Worm (Caenorhabditis elegans) whole organism, young adult: ENCODE measurements around the gene Y53C12A.6.

Source experiments
- B0019.2 ChIP-seq: fragments of 200-800 bp; sonication (Bioruptor generic); conservative IDR thresholded peaks from 2 replicates; pipeline ENCODE4 v1.3.6; 2022; ENCODE audit warnings: missing genetic modification reagents, missing genetic modification characterization, missing compliant biosample characterization
- C06A6.2 ChIP-seq: fragments of 200-800 bp; sonication (Bioruptor generic); conservative IDR thresholded peaks from 2 replicates; pipeline ENCODE4 v1.3.6; 2022; ENCODE audit warnings: missing genetic modification characterization, missing compliant biosample characterization
- F39B2.1 ChIP-seq: fragments of 200-800 bp; sonication (Bioruptor generic); IDR thresholded peaks from 2 replicates; pipeline ENCODE4 v1.3.6; 2022; ENCODE audit warnings: missing genetic modification reagents, missing genetic modification characterization, missing compliant biosample characterization
- F52B5.7 ChIP-seq: sonication (generic microtip); optimal IDR thresholded peaks from 2 replicates; lab custom pipeline; 2016; ENCODE audit warnings: mild to moderate bottlenecking, missing genetic modification characterization, missing compliant biosample characterization
- F55B11.4 ChIP-seq: sonication (generic microtip); optimal IDR thresholded peaks from 2 replicates; lab custom pipeline; 2016; ENCODE audit warnings: missing compliant biosample characterization, missing genetic modification characterization, borderline replicate concordance; ENCODE audit not compliant: insufficient read depth
- T26A5.8 ChIP-seq: sonication (generic microtip); optimal IDR thresholded peaks from 2 replicates; lab custom pipeline; 2016; ENCODE audit warnings: missing genetic modification characterization, missing compliant biosample characterization
- Y53F4B.3 ChIP-seq: fragments of 200-800 bp; sonication (Bioruptor generic); IDR thresholded peaks from 2 replicates; pipeline ENCODE4 v1.3.6; 2022; ENCODE audit warnings: missing genetic modification reagents, missing genetic modification characterization, missing compliant biosample characterization
- Y67H2A.10 ChIP-seq: fragments of 200-800 bp; sonication (Bioruptor generic); conservative IDR thresholded peaks from 2 replicates; pipeline ENCODE4 v1.3.6; 2022; ENCODE audit warnings: missing genetic modification reagents, missing genetic modification characterization, missing compliant biosample characterization
- Y79H2A.3 ChIP-seq: fragments of 200-800 bp; sonication (Bioruptor generic); conservative IDR thresholded peaks from 2 replicates; pipeline ENCODE4 v1.3.6; 2022; ENCODE audit warnings: missing genetic modification reagents, missing genetic modification characterization, missing compliant biosample characterization
- ZK185.1 ChIP-seq: sonication (generic microtip); optimal IDR thresholded peaks from 2 replicates; lab custom pipeline; 2016; ENCODE audit warnings: mild to moderate bottlenecking, missing genetic modification characterization, missing compliant biosample characterization; ENCODE audit not compliant: poor library complexity, severe bottlenecking
- aptf-3 ChIP-seq: fragments of 200-800 bp; sonication (Bioruptor generic); IDR thresholded peaks from 2 replicates; pipeline ENCODE4 v1.3.6; 2022; ENCODE audit warnings: missing genetic modification characterization, missing compliant biosample characterization
- atf-7 ChIP-seq: sonication (generic microtip); optimal IDR thresholded peaks from 2 replicates; lab custom pipeline; 2017; ENCODE audit warnings: mild to moderate bottlenecking, missing genetic modification characterization, missing compliant biosample characterization
- attf-3 ChIP-seq: fragments of 200-800 bp; sonication (Bioruptor generic); conservative IDR thresholded peaks from 2 replicates; pipeline ENCODE4 v1.3.6; 2022; ENCODE audit warnings: missing genetic modification reagents, missing genetic modification characterization, missing compliant biosample characterization
- attf-6 ChIP-seq: fragments of 200-800 bp; sonication (Bioruptor generic); IDR thresholded peaks from 2 replicates; pipeline ENCODE4 v1.3.6; 2022; ENCODE audit warnings: missing genetic modification reagents, missing genetic modification characterization, missing compliant biosample characterization
- bed-1 ChIP-seq: fragments of 200-800 bp; sonication (Bioruptor generic); IDR thresholded peaks from 2 replicates; pipeline ENCODE4 v1.3.6; 2022; ENCODE audit warnings: missing genetic modification reagents, missing genetic modification characterization, missing compliant biosample characterization
- ceh-27 ChIP-seq: fragments of 200-800 bp; sonication (Bioruptor generic); optimal IDR thresholded peaks from 2 replicates; lab custom pipeline; 2018; ENCODE audit warnings: mild to moderate bottlenecking, missing genetic modification characterization, moderate library complexity, missing compliant biosample characterization
- ceh-40 ChIP-seq: fragments of 200-800 bp; sonication (Bioruptor generic); IDR thresholded peaks from 2 replicates; pipeline ENCODE4 v1.3.6; 2022; ENCODE audit warnings: missing genetic modification characterization, missing compliant biosample characterization
- ceh-79 ChIP-seq: sonication (generic microtip); optimal IDR thresholded peaks from 2 replicates; lab custom pipeline; 2017; ENCODE audit warnings: mild to moderate bottlenecking, missing genetic modification characterization, missing compliant biosample characterization
- egl-18 ChIP-seq: fragments of 200-800 bp; sonication (Bioruptor generic); IDR thresholded peaks from 2 replicates; pipeline ENCODE4 v1.3.6; 2022; ENCODE audit warnings: missing genetic modification reagents, missing genetic modification characterization, missing compliant biosample characterization
- fkh-3 ChIP-seq: sonication (generic microtip); optimal IDR thresholded peaks from 2 replicates; lab custom pipeline; 2016; ENCODE audit warnings: mild to moderate bottlenecking, missing genetic modification characterization, missing compliant biosample characterization
- him-1 ChIP-seq: sonication (generic microtip); optimal IDR thresholded peaks from 2 replicates; lab custom pipeline; 2016; ENCODE audit warnings: missing genotype, missing genetic modification reagents, missing genetic modification characterization, missing compliant biosample characterization
- madf-6 ChIP-seq: fragments of 200-800 bp; sonication (Bioruptor generic); IDR thresholded peaks from 2 replicates; pipeline ENCODE4 v1.3.6; 2022; ENCODE audit warnings: missing genetic modification reagents, missing genetic modification characterization, missing compliant biosample characterization
- nfya-2 ChIP-seq: fragments of 200-800 bp; sonication (Bioruptor generic); IDR thresholded peaks from 2 replicates; pipeline ENCODE4 v1.3.6; 2022; ENCODE audit warnings: missing genetic modification reagents, missing genetic modification characterization, missing compliant biosample characterization
- nhr-179 ChIP-seq: sonication (generic microtip); optimal IDR thresholded peaks from 2 replicates; lab custom pipeline; 2016; ENCODE audit warnings: mild to moderate bottlenecking, missing genetic modification characterization, missing compliant biosample characterization
- pbrm-1 ChIP-seq: fragments of 200-800 bp; sonication (Bioruptor generic); IDR thresholded peaks from 2 replicates; pipeline ENCODE4 v1.3.6; 2022; ENCODE audit warnings: missing genetic modification reagents, missing genetic modification characterization, missing compliant biosample characterization
- rcor-1 ChIP-seq: fragments of 200-800 bp; sonication (Bioruptor generic); IDR thresholded peaks from 2 replicates; pipeline ENCODE4 v1.3.6; 2022; ENCODE audit warnings: missing genetic modification reagents, missing genetic modification characterization, missing compliant biosample characterization
- rpc-1 ChIP-seq, 2 experiments: fragments of 150-350 bp in 1 of 2; sonication (generic microtip) in 1 of 2; optimal IDR thresholded peaks; 2 replicates each; lab custom pipeline; 2014 to 2018; ENCODE audit warnings: missing biosample characterization in 1 of 2, missing genetic modification characterization in 1 of 2, missing genetic modification reagents in 1 of 2, missing genotype in 1 of 2
- sea-2 ChIP-seq: fragments of 200-800 bp; sonication (Bioruptor generic); IDR thresholded peaks from 2 replicates; pipeline ENCODE4 v1.3.6; 2022; ENCODE audit warnings: missing genetic modification characterization, missing compliant biosample characterization
- snpc-3.4 ChIP-seq: sonication (generic microtip); optimal IDR thresholded peaks from 2 replicates; lab custom pipeline; 2017; ENCODE audit warnings: missing genetic modification characterization, mild to moderate bottlenecking, missing compliant biosample characterization, antibody characterized with exemption, moderate library complexity, missing genotype, missing genetic modification reagents
- snpc-4 ChIP-seq, 5 experiments: fragments of 150-350 bp in 1 of 5; sonication (generic microtip) in 4 of 5; optimal IDR thresholded peaks; 2 replicates each; lab custom pipeline; 2014 to 2018; ENCODE audit warnings: missing genetic modification characterization in 5 of 5, missing biosample characterization in 3 of 5, antibody characterized with exemption in 2 of 5, mild to moderate bottlenecking in 2 of 5, missing compliant biosample characterization in 2 of 5, missing genotype in 2 of 5, moderate library complexity in 2 of 5, missing genetic modification reagents in 1 of 5
- somi-1 ChIP-seq: fragments of 200-800 bp; sonication (Bioruptor generic); optimal IDR thresholded peaks from 2 replicates; lab custom pipeline; 2018; ENCODE audit warnings: mild to moderate bottlenecking, missing genetic modification characterization, missing compliant biosample characterization
- tlf-1 ChIP-seq: fragments of 200-800 bp; sonication (Bioruptor generic); optimal IDR thresholded peaks from 2 replicates; lab custom pipeline; 2018; ENCODE audit warnings: mild to moderate bottlenecking, missing genetic modification characterization, missing compliant biosample characterization
- zfh-2 ChIP-seq: fragments of 200-800 bp; sonication (Bioruptor generic); conservative IDR thresholded peaks from 2 replicates; pipeline ENCODE4 v1.3.6; 2022; ENCODE audit warnings: missing genetic modification reagents, missing genetic modification characterization, missing compliant biosample characterization
- ztf-28 ChIP-seq: fragments of 200-800 bp; sonication (Bioruptor generic); IDR thresholded peaks from 2 replicates; pipeline ENCODE4 v1.3.6; 2022; ENCODE audit warnings: missing genetic modification reagents, missing genetic modification characterization, missing compliant biosample characterization

The Y53C12A.6 gene

ce11 chrII:9717904-9718303, at the start of gene Y53C12A.6:
Gene Y53C12A.6 (minus strand): TSS chrII:9718004.
- TF ChIP-seq ceh-79 (tag; lab: Kevin White, UChicago) (no peak), C06A6.2 (no peak), Y67H2A.10 (GFP tag; lab: Robert Waterston, UW) (no peak), F39B2.1 (GFP tag; lab: Robert Waterston, UW) (no peak)

DNA sequence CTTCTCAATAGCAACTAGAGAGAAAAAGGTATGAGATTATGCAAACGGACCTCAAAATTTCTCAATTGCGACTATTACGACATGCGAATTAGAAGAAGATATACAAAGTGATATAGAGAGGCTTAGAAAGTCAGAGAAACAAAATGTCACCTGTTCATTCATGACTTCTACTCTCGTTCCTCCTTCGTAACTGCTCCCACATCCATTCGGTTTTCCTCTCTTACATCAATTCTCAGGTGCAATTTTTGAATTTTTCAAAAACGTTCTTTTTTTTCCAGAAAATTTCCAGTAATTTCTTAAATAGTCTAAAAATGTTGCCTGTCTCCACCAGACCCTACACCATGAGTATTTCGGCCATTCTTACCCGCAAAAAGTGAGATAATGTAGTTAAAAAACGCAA, 46.9 kb upstream of the Y53C12A.6 start:
- TF ChIP-seq pbrm-1 (GFP tag; lab: Robert Waterston, UW): no peak
- no peak for TF ChIP-seq zfh-2 (GFP tag; lab: Robert Waterston, UW)
- no peak for TF ChIP-seq attf-6 (GFP tag; lab: Robert Waterston, UW)
- TF ChIP-seq Y79H2A.3: no peak
- TF ChIP-seq F55B11.4 (tag; lab: Kevin White, UChicago): no peak
- TF ChIP-seq somi-1 (GFP tag; lab: Kevin White, UChicago): no peak
- no peak for TF ChIP-seq snpc-4 (GFP tag; optimal IDR thresholded peaks at IDR 0.05; lab: Kevin White, UChicago)
- TF ChIP-seq snpc-4 (tag; optimal IDR thresholded peaks at IDR 0.05; lab: Kevin White, UChicago): no peak
- TF ChIP-seq bed-1: no peak
- TF ChIP-seq tlf-1 (GFP tag; lab: Kevin White, UChicago): no peak
- no peak for TF ChIP-seq rpc-1 (optimal IDR thresholded peaks at IDR 0.05; lab: Kevin White, UChicago)
- TF ChIP-seq rpc-1 (tag; optimal IDR thresholded peaks at IDR 0.05; lab: Kevin White, UChicago): no peak
- no peak for TF ChIP-seq nhr-179 (tag; lab: Kevin White, UChicago)
- TF ChIP-seq madf-6 (GFP tag; lab: Robert Waterston, UW): no peak
- TF ChIP-seq aptf-3: no peak
- TF ChIP-seq F52B5.7 (tag; lab: Kevin White, UChicago): no peak
- no peak for TF ChIP-seq ceh-40 (GFP tag; lab: Robert Waterston, UW)
- no peak for TF ChIP-seq atf-7 (tag; lab: Kevin White, UChicago)
- TF ChIP-seq fkh-3 (tag; lab: Kevin White, UChicago): no peak
- no peak for TF ChIP-seq B0019.2 (GFP tag; lab: Robert Waterston, UW)
- no peak for TF ChIP-seq nfya-2 (GFP tag; lab: Robert Waterston, UW)
- TF ChIP-seq, all 124 proteins: peak for 0

DNA sequence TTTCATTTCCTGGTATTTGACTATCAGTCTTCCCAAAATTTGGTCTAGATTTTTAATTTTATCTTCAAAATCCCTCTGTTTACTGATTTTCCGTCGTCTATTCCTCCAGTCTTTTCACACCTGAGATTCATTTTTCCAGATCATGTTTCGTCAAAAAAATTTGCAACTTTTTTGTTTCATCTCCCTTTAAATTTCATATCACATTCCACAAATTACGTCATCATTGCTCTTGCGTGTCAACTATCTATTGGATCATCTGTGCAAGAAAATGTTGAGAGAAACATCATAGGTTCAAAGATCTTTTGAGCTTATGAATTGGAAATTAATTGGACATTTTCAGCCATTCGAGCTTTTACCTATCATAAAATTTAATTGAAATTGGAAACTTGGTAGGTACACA, 41.6 kb upstream of the Y53C12A.6 start:
- TF ChIP-seq egl-18 (GFP tag; lab: Robert Waterston, UW) (no peak), sea-2 (GFP tag; lab: Robert Waterston, UW) (no peak), him-1 (no peak), ZK185.1 (tag; lab: Kevin White, UChicago) (no peak), snpc-3.4 (tag; lab: Kevin White, UChicago) (no peak), Y53F4B.3 (GFP tag; lab: Robert Waterston, UW) (no peak)

DNA sequence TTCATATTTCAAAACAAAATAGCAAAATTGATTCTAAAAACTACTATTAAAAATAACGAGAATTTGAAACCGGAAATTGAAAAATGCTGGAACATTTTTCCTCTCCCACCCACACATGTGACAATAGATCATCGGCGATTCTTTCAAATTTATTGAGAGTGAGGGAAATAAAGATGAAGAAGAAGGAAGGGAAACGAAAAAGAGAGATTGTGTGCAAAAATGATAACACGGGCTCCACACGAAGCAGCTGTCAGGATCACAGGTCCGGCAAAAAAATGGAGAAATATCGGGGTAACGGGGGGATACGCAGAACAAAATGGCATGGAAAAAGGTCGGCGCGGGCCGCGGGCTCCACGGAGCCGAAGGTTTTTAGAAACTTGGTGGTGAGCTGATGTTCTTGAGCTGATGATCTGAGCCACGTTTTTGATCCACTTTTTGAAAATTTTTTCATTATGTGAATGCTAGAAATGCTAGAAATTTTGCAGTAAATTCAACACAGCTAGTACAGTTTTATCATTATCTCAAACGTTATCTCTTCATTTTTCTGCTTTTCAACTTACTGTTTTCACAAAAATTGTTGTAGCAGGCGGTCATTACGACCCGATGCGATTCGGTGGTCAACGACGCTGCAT, 40.0 kb upstream of the Y53C12A.6 start, which contains the start of gene shk-1:
Gene shk-1, plus strand, starts transcription at position 582 of the 632 bp plus-strand sequence.
- TF ChIP-seq C06A6.2 (no peak), attf-3 (GFP tag; lab: Robert Waterston, UW) (no peak), ceh-27 (GFP tag; lab: Kevin White, UChicago) (no peak), F39B2.1 (GFP tag; lab: Robert Waterston, UW) (no peak), rcor-1 (GFP tag; lab: Robert Waterston, UW) (no peak), ztf-28 (GFP tag; lab: Robert Waterston, UW) (no peak), egl-18 (GFP tag; lab: Robert Waterston, UW) (no peak), T26A5.8 (tag; lab: Kevin White, UChicago) (no peak), F55B11.4 (tag; lab: Kevin White, UChicago) (no peak), aptf-3 (no peak)
